Worm (Caenorhabditis elegans): ENCODE data around the gene B0563.8.

DNA sequence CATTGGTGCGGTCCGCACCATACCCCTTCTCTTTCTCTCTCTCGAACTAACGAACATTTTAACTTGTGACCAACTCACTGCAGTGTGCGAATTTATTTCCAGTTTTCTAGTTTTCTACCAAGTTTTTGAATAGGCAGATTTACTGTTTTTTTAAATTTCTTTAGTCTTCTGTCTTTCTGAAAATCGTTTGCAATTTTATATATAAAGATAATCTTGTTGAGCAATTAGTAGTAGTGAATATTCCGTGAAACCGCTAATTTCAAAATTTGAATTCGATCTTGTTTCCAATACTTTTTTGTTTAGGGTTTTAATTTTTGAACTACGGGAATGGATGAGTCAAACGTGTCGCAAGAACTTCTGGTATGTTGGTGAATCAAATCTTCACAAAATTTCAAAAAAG lies 9.5 kb upstream of the B0563.8 start, which contains the start of gene Y81B9A.2:
- TF ChIP-seq hmbx-1 (tag; optimal IDR thresholded peaks at IDR 0.05) (no peak), tbx-11 (GFP tag; IDR thresholded peaks at IDR 0.05) (no peak), tra-4 (tag; optimal IDR thresholded peaks at IDR 0.05) (no peak), ama-1 (optimal IDR thresholded peaks at IDR 0.05) (no peak), aly-1 (tag; optimal IDR thresholded peaks at IDR 0.05) (no peak), flt-1 (GFP tag; IDR thresholded peaks at IDR 0.05) (no peak), scrt-1 (GFP tag; IDR thresholded peaks at IDR 0.05) (no peak), hmg-4 (GFP tag; optimal IDR thresholded peaks at IDR 0.05) (no peak), F13C5.2 (tag; optimal IDR thresholded peaks at IDR 0.05) (no peak), sea-1 (GFP tag; conservative IDR thresholded peaks at IDR 0.05) (no peak), ceh-36 (tag; optimal IDR thresholded peaks at IDR 0.05) (no peak), hnd-1 (tag; optimal IDR thresholded peaks at IDR 0.05) (no peak), B0310.2 (tag; optimal IDR thresholded peaks at IDR 0.05) (no peak), pes-1 (GFP tag; IDR thresholded peaks at IDR 0.05) (no peak)

Measured in whole organism, early embryonic.